Worm (Caenorhabditis elegans) whole organism, midembryonic: ENCODE measurements around the gene spl-3.
A peak's percentile ranks its signal among the peaks of the same experiment; 100 is the strongest.
"Not testable (repeated sequence)": the region's sequence is repeated elsewhere in the genome, so short reads cannot be mapped to it uniquely, and the experiment has no call there.

ENCODE experiments used
- T22C8.4 ChIP-seq: fragments of 200-800 bp; sonication (Bioruptor generic); IDR thresholded peaks from 2 replicates; pipeline ENCODE4 v1.3.6; 2022; ENCODE audit warnings: missing genetic modification characterization, missing compliant biosample characterization
- cog-1 ChIP-seq: sonication (generic microtip); optimal IDR thresholded peaks from 2 replicates; lab custom pipeline; 2016; ENCODE audit warnings: missing genetic modification characterization, missing compliant biosample characterization
- flt-1 ChIP-seq: fragments of 200-800 bp; sonication (Bioruptor generic); IDR thresholded peaks from 2 replicates; pipeline ENCODE4 v1.3.6; 2022; ENCODE audit warnings: missing genetic modification characterization, missing compliant biosample characterization
- klf-2 ChIP-seq: fragments of 200-800 bp; sonication (Bioruptor generic); conservative IDR thresholded peaks from 2 replicates; pipeline ENCODE4 v1.3.6; 2022; ENCODE audit warnings: missing genetic modification reagents, missing genetic modification characterization, missing compliant biosample characterization
- med-1 ChIP-seq: sonication (generic microtip); optimal IDR thresholded peaks from 2 replicates; lab custom pipeline; 2017; ENCODE audit warnings: missing genetic modification characterization, mild to moderate bottlenecking, missing compliant biosample characterization, antibody characterized with exemption, missing genetic modification reagents; ENCODE audit not compliant: insufficient read depth
- ref-1 ChIP-seq: fragments of 200-800 bp; sonication (Bioruptor generic); conservative IDR thresholded peaks from 2 replicates; pipeline ENCODE4 v1.3.6; 2022; ENCODE audit warnings: missing genetic modification reagents, missing genetic modification characterization, missing compliant biosample characterization
- tab-1 ChIP-seq: fragments of 200-800 bp; sonication (Bioruptor generic); IDR thresholded peaks from 2 replicates; pipeline ENCODE4 v1.3.6; 2022; ENCODE audit warnings: missing genetic modification characterization, missing compliant biosample characterization
- ztf-23 ChIP-seq: fragments of 200-800 bp; sonication (Bioruptor generic); IDR thresholded peaks from 2 replicates; pipeline ENCODE4 v1.3.6; 2022; ENCODE audit warnings: missing genetic modification reagents, missing genetic modification characterization, missing compliant biosample characterization
- ztf-29 ChIP-seq: fragments of 200-800 bp; sonication (Bioruptor generic); IDR thresholded peaks from 2 replicates; pipeline ENCODE4 v1.3.6; 2022; ENCODE audit warnings: missing genetic modification reagents, missing genetic modification characterization, missing compliant biosample characterization

Gene spl-3

ce11 chrIV:1170408-1170807, 22.5 kb upstream of the spl-3 start, which contains the start of gene cec-2:
Gene cec-2, plus strand, starts transcription at chrIV:1170708.
- TF ChIP-seq T22C8.4 (GFP tag; lab: Robert Waterston, UW) (no peak), tab-1 (GFP tag; lab: Robert Waterston, UW) (no peak), ref-1 (GFP tag; lab: Robert Waterston, UW) (no peak), cog-1 (no peak), klf-2 (GFP tag; lab: Robert Waterston, UW) (no peak), flt-1 (GFP tag; lab: Robert Waterston, UW) (no peak), ztf-29 (GFP tag; lab: Robert Waterston, UW) (no peak), med-1 (GFP tag; lab: Kevin White, UChicago) (no peak), ztf-23 (GFP tag; lab: Robert Waterston, UW) (no peak)

- TF ChIP-seq ztf-23 (GFP tag; lab: Robert Waterston, UW): no peak
- no peak for TF ChIP-seq klf-2 (GFP tag; lab: Robert Waterston, UW)
- no peak for TF ChIP-seq med-1 (GFP tag; lab: Kevin White, UChicago)
- TF ChIP-seq T22C8.4 (GFP tag; lab: Robert Waterston, UW): peak; percentile 73
- no peak for TF ChIP-seq cog-1
- no peak for TF ChIP-seq flt-1 (GFP tag; lab: Robert Waterston, UW)
- TF ChIP-seq tab-1 (GFP tag; lab: Robert Waterston, UW): no peak
Measured at ce11 chrIV:1174411-1174810, 18.5 kb upstream of the spl-3 start.

- no peak for TF ChIP-seq ztf-29 (GFP tag; lab: Robert Waterston, UW)
- no peak for TF ChIP-seq tab-1 (GFP tag; lab: Robert Waterston, UW)
- no peak for TF ChIP-seq klf-2 (GFP tag; lab: Robert Waterston, UW)
- TF ChIP-seq med-1 (GFP tag; lab: Kevin White, UChicago): no peak
- no peak for TF ChIP-seq cog-1
- no peak for TF ChIP-seq ref-1 (GFP tag; lab: Robert Waterston, UW)
- no peak for TF ChIP-seq flt-1 (GFP tag; lab: Robert Waterston, UW)
- no peak for TF ChIP-seq ztf-23 (GFP tag; lab: Robert Waterston, UW)
- TF ChIP-seq T22C8.4 (GFP tag; lab: Robert Waterston, UW): no peak; the same call in 1 of the 2 replicates
Measured at ce11 chrIV:1176613-1177012, 16.3 kb upstream of the spl-3 start.

- TF ChIP-seq T22C8.4 (GFP tag; lab: Robert Waterston, UW) (no peak), tab-1 (GFP tag; lab: Robert Waterston, UW) (no peak), ztf-29 (GFP tag; lab: Robert Waterston, UW) (no peak), flt-1 (GFP tag; lab: Robert Waterston, UW) (no peak), med-1 (GFP tag; lab: Kevin White, UChicago) (no peak), ztf-23 (GFP tag; lab: Robert Waterston, UW) (no peak), cog-1 (no peak), klf-2 (GFP tag; lab: Robert Waterston, UW) (no peak), ref-1 (GFP tag; lab: Robert Waterston, UW) (no peak)
Measured at ce11 chrIV:1177683-1178082, 15.2 kb upstream of the spl-3 start, which contains the start of gene Y104H12D.2. Gene Y104H12D.2, plus strand, starts transcription at chrIV:1178022.

- not testable (repeated sequence) for TF ChIP-seq klf-2, T22C8.4, ref-1 (GFP tag; lab: Robert Waterston, UW)
Measured at ce11 chrIV:1182292-1182691, 10.6 kb upstream of the spl-3 start, which contains the start of gene rmif-2. Gene rmif-2, plus strand, starts transcription at chrIV:1182592.

- TF ChIP-seq ztf-29 (GFP tag; lab: Robert Waterston, UW); med-1 (GFP tag; lab: Kevin White, UChicago); klf-2 (GFP tag; lab: Robert Waterston, UW): not testable (repeated sequence)
Measured at ce11 chrIV:1187502-1187901, 5.4 kb upstream of the spl-3 start, which contains the start of gene mdt-20. Gene mdt-20, plus strand, starts transcription at chrIV:1187802.

ce11 chrIV:1199501-1199900, 6.6 kb downstream of the spl-3 start:
- TF ChIP-seq cog-1 (no peak), ref-1 (GFP tag; lab: Robert Waterston, UW) (no peak), flt-1 (GFP tag; lab: Robert Waterston, UW) (no peak), tab-1 (GFP tag; lab: Robert Waterston, UW) (no peak), med-1 (GFP tag; lab: Kevin White, UChicago) (no peak), ztf-29 (GFP tag; lab: Robert Waterston, UW) (no peak), ztf-23 (GFP tag; lab: Robert Waterston, UW) (no peak), klf-2 (GFP tag; lab: Robert Waterston, UW) (no peak), T22C8.4 (GFP tag; lab: Robert Waterston, UW) (no peak)

ce11 chrIV:1204870-1205269, 12.0 kb downstream of the spl-3 start, which contains the start of gene dsl-2:
Gene dsl-2, minus strand, starts transcription at chrIV:1204970.
- TF ChIP-seq med-1 (GFP tag; lab: Kevin White, UChicago) (no peak), ref-1 (GFP tag; lab: Robert Waterston, UW) (no peak), tab-1 (GFP tag; lab: Robert Waterston, UW) (no peak), ztf-23 (GFP tag; lab: Robert Waterston, UW) (no peak), ztf-29 (GFP tag; lab: Robert Waterston, UW) (no peak), klf-2 (GFP tag; lab: Robert Waterston, UW) (no peak), flt-1 (GFP tag; lab: Robert Waterston, UW) (no peak), T22C8.4 (GFP tag; lab: Robert Waterston, UW) (no peak)

- TF ChIP-seq klf-2 (GFP tag; lab: Robert Waterston, UW): no peak
Measured at ce11 chrIV:1207980-1208379, 15.1 kb downstream of the spl-3 start, which contains the start of gene dsl-1. Gene dsl-1, minus strand, starts transcription at chrIV:1208080.

- TF ChIP-seq med-1 (GFP tag; lab: Kevin White, UChicago) (no peak), ztf-29 (GFP tag; lab: Robert Waterston, UW) (no peak), T22C8.4 (GFP tag; lab: Robert Waterston, UW) (no peak), cog-1 (no peak), flt-1 (GFP tag; lab: Robert Waterston, UW) (no peak), ztf-23 (GFP tag; lab: Robert Waterston, UW) (no peak), klf-2 (GFP tag; lab: Robert Waterston, UW) (no peak), tab-1 (GFP tag; lab: Robert Waterston, UW) (no peak), ref-1 (GFP tag; lab: Robert Waterston, UW) (no peak)
Measured at ce11 chrIV:1209320-1209719, 16.5 kb downstream of the spl-3 start.
